Worm (Caenorhabditis elegans): ENCODE data around the gene hyls-1.

ce11 chrV:7237094-7237132 lies 268 bp upstream of the hyls-1 start, which contains the start of gene hpo-9:
- TF ChIP-seq ceh-58 (GFP tag; IDR thresholded peaks at IDR 0.05): no peak
- TF ChIP-seq somi-1 (GFP tag; optimal IDR thresholded peaks at IDR 0.05): no peak
- TF ChIP-seq mcd-1 (GFP tag; IDR thresholded peaks at IDR 0.05): no peak
- TF ChIP-seq mel-28 (tag; optimal IDR thresholded peaks at IDR 0.05; ENCODE audit: borderline replicate concordance): no peak
- no peak for TF ChIP-seq attf-5 (GFP tag; optimal IDR thresholded peaks at IDR 0.05)
- no peak for TF ChIP-seq lir-1 (GFP tag; conservative IDR thresholded peaks at IDR 0.05)
- no peak for TF ChIP-seq unc-130 (GFP tag; optimal IDR thresholded peaks at IDR 0.05)
- TF ChIP-seq ceh-79 (tag; optimal IDR thresholded peaks at IDR 0.05): no peak

Data from whole organism, young adult.